Fruit fly (Drosophila melanogaster) whole organism, prepupa: ENCODE results near the gene CG14042.
A peak's percentile ranks its signal among the peaks of the same experiment; 100 is the strongest.

Experiments
- Blimp-1 ChIP-seq: fragments of 200-800 bp; sonication (Bioruptor generic); optimal IDR thresholded peaks from 3 replicates; lab custom pipeline; 2017; ENCODE audit warnings: missing biosample characterization, missing genetic modification characterization, mild to moderate bottlenecking, moderate library complexity, missing genetic modification reagents
- CG11294 ChIP-seq: fragments of 200-800 bp; sonication (Bioruptor generic); IDR thresholded peaks from 2 replicates; pipeline ENCODE4 v1.3.6; 2022; ENCODE audit warnings: missing biosample characterization, missing genetic modification characterization
- CG11762 ChIP-seq: fragments of 200-800 bp; sonication (Bioruptor generic); optimal IDR thresholded peaks from 3 replicates; lab custom pipeline; 2016; ENCODE audit warnings: missing biosample characterization, missing genetic modification characterization; ENCODE audit not compliant: insufficient read depth
- CG11902 ChIP-seq: fragments of 200-800 bp; sonication (Bioruptor generic); optimal IDR thresholded peaks from 3 replicates; lab custom pipeline; 2016; ENCODE audit warnings: missing biosample characterization, missing genetic modification characterization
- CG15336 ChIP-seq: fragments of 200-800 bp; sonication (Bioruptor generic); IDR thresholded peaks from 2 replicates; pipeline ENCODE4 v1.3.6; 2022; ENCODE audit warnings: missing biosample characterization, missing genetic modification characterization
- CG16779 ChIP-seq: fragments of 200-800 bp; sonication (Bioruptor generic); optimal IDR thresholded peaks from 3 replicates; lab custom pipeline; 2017; ENCODE audit warnings: missing biosample characterization, mild to moderate bottlenecking, missing genetic modification characterization
- CG3032 ChIP-seq: fragments of 200-800 bp; optimal IDR thresholded peaks from 2 replicates; lab custom pipeline; 2019; ENCODE audit warnings: missing biosample characterization, mild to moderate bottlenecking, missing genetic modification characterization, moderate library complexity
- CG31627 ChIP-seq: fragments of 200-800 bp; sonication (Bioruptor generic); optimal IDR thresholded peaks from 3 replicates; lab custom pipeline; 2016; ENCODE audit warnings: missing biosample characterization, missing genetic modification characterization
- CG32006 ChIP-seq: fragments of 200-800 bp; sonication (Bioruptor generic); optimal IDR thresholded peaks from 3 replicates; lab custom pipeline; 2017; ENCODE audit warnings: missing biosample characterization, mild to moderate bottlenecking, missing genetic modification characterization
- CG34406 ChIP-seq: fragments of 200-800 bp; sonication (Bioruptor generic); optimal IDR thresholded peaks from 3 replicates; lab custom pipeline; 2016; ENCODE audit warnings: missing biosample characterization, missing genetic modification characterization
- CG3919 ChIP-seq: fragments of 200-800 bp; sonication (Bioruptor generic); optimal IDR thresholded peaks from 3 replicates; lab custom pipeline; 2016; ENCODE audit warnings: missing biosample characterization, missing genetic modification characterization
- CG4318 ChIP-seq: fragments of 200-800 bp; sonication (Bioruptor generic); optimal IDR thresholded peaks from 3 replicates; lab custom pipeline; 2017; ENCODE audit warnings: missing biosample characterization, mild to moderate bottlenecking, missing genetic modification characterization
- CG6163 ChIP-seq: fragments of 200-800 bp; sonication (Bioruptor generic); IDR thresholded peaks from 3 replicates; pipeline ENCODE4 v1.3.6; 2022; ENCODE audit warnings: missing biosample characterization, missing genetic modification characterization
- CG6276 ChIP-seq: fragments of 200-800 bp; sonication (Bioruptor generic); optimal IDR thresholded peaks from 2 replicates; lab custom pipeline; 2017; ENCODE audit warnings: missing biosample characterization, mild to moderate bottlenecking, missing genetic modification characterization
- CG6792 ChIP-seq: fragments of 200-800 bp; sonication (Bioruptor generic); optimal IDR thresholded peaks from 3 replicates; lab custom pipeline; 2016; ENCODE audit warnings: missing biosample characterization, missing genetic modification characterization
- CG6808 ChIP-seq: fragments of 200-800 bp; sonication (Bioruptor generic); optimal IDR thresholded peaks from 3 replicates; lab custom pipeline; 2017; ENCODE audit warnings: missing biosample characterization, missing genetic modification characterization, mild to moderate bottlenecking, moderate library complexity, missing genetic modification reagents
- CG6854 ChIP-seq: fragments of 200-800 bp; sonication (Bioruptor generic); optimal IDR thresholded peaks from 2 replicates; lab custom pipeline; 2017; ENCODE audit warnings: missing biosample characterization, mild to moderate bottlenecking, missing genetic modification characterization
- CG8119 ChIP-seq: fragments of 200-800 bp; sonication (Bioruptor generic); IDR thresholded peaks from 3 replicates; pipeline ENCODE4 v1.3.6; 2022; ENCODE audit warnings: missing biosample characterization, missing genetic modification characterization
- CG8319 ChIP-seq: fragments of 200-800 bp; sonication (Bioruptor generic); optimal IDR thresholded peaks from 3 replicates; lab custom pipeline; 2016; ENCODE audit warnings: missing biosample characterization, missing genetic modification characterization
- CG8632 ChIP-seq: fragments of 200-800 bp; sonication (Bioruptor generic); optimal IDR thresholded peaks from 3 replicates; lab custom pipeline; 2016; ENCODE audit warnings: missing biosample characterization, missing genetic modification characterization
- CG9139 ChIP-seq: fragments of 200-800 bp; sonication (Bioruptor generic); optimal IDR thresholded peaks from 3 replicates; lab custom pipeline; 2017; ENCODE audit warnings: missing biosample characterization, mild to moderate bottlenecking, missing genetic modification characterization
- Eip75B ChIP-seq: fragments of 200-800 bp; sonication (Bioruptor generic); optimal IDR thresholded peaks from 3 replicates; lab custom pipeline; 2016; ENCODE audit warnings: missing biosample characterization, missing genetic modification characterization
- Eip78C ChIP-seq: fragments of 200-800 bp; sonication (Bioruptor generic); peaks from one replicate; lab custom pipeline; 2016; ENCODE audit warnings: missing biosample characterization, missing genetic modification characterization
- Eip93F ChIP-seq: fragments of 200-800 bp; sonication (Bioruptor generic); optimal IDR thresholded peaks from 2 replicates; lab custom pipeline; 2016; ENCODE audit warnings: missing biosample characterization, mild to moderate bottlenecking, missing genetic modification characterization
- Ets21C ChIP-seq: fragments of 200-800 bp; sonication (Bioruptor generic); optimal IDR thresholded peaks from 3 replicates; lab custom pipeline; 2016; ENCODE audit warnings: missing biosample characterization, missing genetic modification characterization
- Ets96B ChIP-seq: fragments of 200-800 bp; optimal IDR thresholded peaks from 2 replicates; lab custom pipeline; 2019; ENCODE audit warnings: missing biosample characterization, mild to moderate bottlenecking, missing genetic modification characterization, moderate library complexity
- Gug ChIP-seq: fragments of 200-800 bp; sonication (Bioruptor generic); IDR thresholded peaks from 2 replicates; pipeline ENCODE4 v1.3.6; 2022; ENCODE audit warnings: missing biosample characterization, missing genetic modification characterization
- Hr38 ChIP-seq: sonication (Bioruptor generic); optimal IDR thresholded peaks from 2 replicates; lab custom pipeline; 2016; ENCODE audit warnings: missing biosample characterization, missing genetic modification characterization
- Hr39 ChIP-seq: fragments of 200-800 bp; sonication (Bioruptor generic); optimal IDR thresholded peaks from 2 replicates; lab custom pipeline; 2016; ENCODE audit warnings: missing biosample characterization, missing genetic modification characterization
- Hr4 ChIP-seq: fragments of 200-800 bp; sonication (Bioruptor generic); optimal IDR thresholded peaks from 3 replicates; lab custom pipeline; 2016; ENCODE audit warnings: missing biosample characterization, missing genetic modification characterization
- Lpt ChIP-seq: fragments of 200-800 bp; sonication (Bioruptor generic); optimal IDR thresholded peaks from 3 replicates; lab custom pipeline; 2016; ENCODE audit warnings: missing biosample characterization, missing genetic modification characterization
- Met ChIP-seq: fragments of 200-800 bp; sonication (Bioruptor generic); optimal IDR thresholded peaks from 3 replicates; lab custom pipeline; 2016; ENCODE audit warnings: missing biosample characterization, missing genetic modification characterization
- OdsH ChIP-seq: fragments of 200-800 bp; sonication (Bioruptor generic); optimal IDR thresholded peaks from 3 replicates; lab custom pipeline; 2016; ENCODE audit warnings: missing biosample characterization, missing genetic modification characterization
- Smox ChIP-seq: fragments of 200-800 bp; sonication (Bioruptor generic); optimal IDR thresholded peaks from 3 replicates; lab custom pipeline; 2016; ENCODE audit warnings: missing biosample characterization, missing genetic modification characterization
- Sox14 ChIP-seq: fragments of 200-800 bp; sonication (Bioruptor generic); optimal IDR thresholded peaks from 3 replicates; lab custom pipeline; 2016; ENCODE audit warnings: missing biosample characterization, missing genetic modification characterization
- achi ChIP-seq: fragments of 200-800 bp; sonication (Bioruptor generic); optimal IDR thresholded peaks from 3 replicates; lab custom pipeline; 2016; ENCODE audit warnings: missing biosample characterization, missing genetic modification characterization
- acj6 ChIP-seq: fragments of 200-800 bp; sonication (Bioruptor generic); optimal IDR thresholded peaks from 3 replicates; lab custom pipeline; 2016; ENCODE audit warnings: missing biosample characterization, missing genetic modification characterization
- cyc ChIP-seq: fragments of 200-800 bp; sonication (Bioruptor generic); optimal IDR thresholded peaks from 3 replicates; lab custom pipeline; 2016; ENCODE audit warnings: missing biosample characterization, missing genetic modification characterization
- dac ChIP-seq: fragments of 200-800 bp; sonication (Bioruptor generic); optimal IDR thresholded peaks from 2 replicates; lab custom pipeline; 2017; ENCODE audit warnings: missing biosample characterization, mild to moderate bottlenecking, missing genetic modification characterization
- dsx ChIP-seq: fragments of 200-800 bp; optimal IDR thresholded peaks from 3 replicates; lab custom pipeline; 2019; ENCODE audit warnings: missing biosample characterization, mild to moderate bottlenecking, missing genetic modification characterization, moderate library complexity; ENCODE audit not compliant: poor library complexity, severe bottlenecking
- eg ChIP-seq: fragments of 200-800 bp; sonication (Bioruptor generic); IDR thresholded peaks from 3 replicates; pipeline ENCODE4 v1.3.6; 2022; ENCODE audit warnings: missing biosample characterization, missing genetic modification characterization
- fd59A ChIP-seq: fragments of 200-800 bp; sonication (Bioruptor generic); optimal IDR thresholded peaks from 2 replicates; lab custom pipeline; 2017; ENCODE audit warnings: missing biosample characterization, mild to moderate bottlenecking, missing genetic modification characterization, missing genetic modification reagents
- fkh ChIP-seq: fragments of 200-800 bp; sonication (Bioruptor generic); optimal IDR thresholded peaks from 3 replicates; lab custom pipeline; 2017; ENCODE audit warnings: missing biosample characterization, mild to moderate bottlenecking, missing genetic modification characterization, moderate library complexity
- net ChIP-seq: fragments of 200-800 bp; sonication (Bioruptor generic); optimal IDR thresholded peaks from 3 replicates; lab custom pipeline; 2016; ENCODE audit warnings: missing biosample characterization, missing genetic modification characterization
- salr ChIP-seq, 2 experiments: fragments of 200-800 bp; sonication (Bioruptor generic); optimal IDR thresholded peaks; 3 replicates each; lab custom pipeline; 2016 to 2018; ENCODE audit warnings: missing biosample characterization in 2 of 2, missing genetic modification characterization in 2 of 2, mild to moderate bottlenecking in 1 of 2
- spab ChIP-seq: fragments of 200-800 bp; sonication (Bioruptor generic); optimal IDR thresholded peaks from 2 replicates; lab custom pipeline; 2017; ENCODE audit warnings: missing biosample characterization, mild to moderate bottlenecking, missing genetic modification characterization, missing genetic modification reagents
- ss ChIP-seq, 2 experiments: fragments of 200-800 bp; sonication (Bioruptor generic); optimal IDR thresholded peaks; 2 replicates in 1 of 2; 3 replicates in 1 of 2; lab custom pipeline; 2017 to 2018; ENCODE audit warnings: mild to moderate bottlenecking in 2 of 2, missing biosample characterization in 2 of 2, missing genetic modification characterization in 2 of 2, moderate library complexity in 1 of 2
- svp ChIP-seq: fragments of 200-800 bp; sonication (Bioruptor generic); peaks from one replicate; lab custom pipeline; 2016; ENCODE audit warnings: missing biosample characterization, missing genetic modification characterization
- topi ChIP-seq: fragments of 200-800 bp; sonication (Bioruptor generic); optimal IDR thresholded peaks from 3 replicates; lab custom pipeline; 2016; ENCODE audit warnings: missing biosample characterization, missing genetic modification characterization
- vri ChIP-seq: fragments of 200-800 bp; sonication (Bioruptor generic); optimal IDR thresholded peaks from 3 replicates; lab custom pipeline; 2016; ENCODE audit warnings: missing biosample characterization, mild to moderate bottlenecking, missing genetic modification characterization

The CG14042 gene

dm6 chr2L:5004677-5005463 is 32.6 kb upstream of the CG14042 start:
- TF ChIP-seq ss (GFP tag; optimal IDR thresholded peaks at IDR 0.05; lab: Kevin White, UChicago) (peak; percentile 85 to 87), Hr38 (GFP tag; lab: Kevin White, UChicago) (peak; percentile 19), Lpt (GFP tag; lab: Kevin White, UChicago) (peak; percentile 69), dac (GFP tag; lab: Kevin White, UChicago) (peak; percentile 60), CG8319 (peak; percentile 86), Sox14 (GFP tag; lab: Kevin White, UChicago) (peak; percentile 91), CG4318 (GFP tag; lab: Kevin White, UChicago) (no peak), CG11762 (peak; percentile 83), OdsH (peak; percentile 90), cyc (GFP tag; lab: Kevin White, UChicago) (peak; percentile 88), CG6792 (GFP tag; lab: Kevin White, UChicago) (peak; percentile 91), CG3032 (tag; lab: Kevin White, UChicago) (peak; percentile 88), CG6163 (GFP tag; lab: Robert Waterston, UW) (peak; percentile 95), net (peak; percentile 87), CG6854 (GFP tag; lab: Kevin White, UChicago) (peak; percentile 29), CG9139 (peak; percentile 76), Ets21C (GFP tag; lab: Kevin White, UChicago) (peak; percentile 82), Gug (GFP tag; lab: Robert Waterston, UW) (peak; percentile 86), CG11294 (GFP tag; lab: Robert Waterston, UW) (peak; percentile 89), vri (GFP tag; lab: Kevin White, UChicago) (peak; percentile 73), Eip75B (GFP tag; lab: Kevin White, UChicago) (peak; percentile 88), Eip93F (GFP tag; lab: Kevin White, UChicago) (peak; percentile 72), CG6276 (GFP tag; lab: Kevin White, UChicago) (peak; percentile 74), eg (GFP tag; lab: Robert Waterston, UW) (peak; percentile 89), CG3919 (GFP tag; lab: Kevin White, UChicago) (peak; percentile 91), Hr39 (GFP tag; lab: Kevin White, UChicago) (peak; percentile 91), salr (GFP tag; optimal IDR thresholded peaks at IDR 0.05; lab: Kevin White, UChicago) (peak; percentile 80 to 82), svp (GFP tag; lab: Kevin White, UChicago) (peak; percentile 94), topi (GFP tag; lab: Kevin White, UChicago) (peak; percentile 88), spab (GFP tag; lab: Kevin White, UChicago) (peak; percentile 82), acj6 (peak; percentile 88), CG31627 (peak; percentile 90), Met (peak; percentile 87), Blimp-1 (GFP tag; lab: Kevin White, UChicago) (peak; percentile 47), CG6808 (peak; percentile 82), Smox (peak; percentile 84), CG32006 (GFP tag; lab: Kevin White, UChicago) (peak; percentile 88), CG34406 (GFP tag; lab: Kevin White, UChicago) (peak; percentile 80), CG8119 (GFP tag; lab: Robert Waterston, UW) (peak; percentile 88), CG11902 (GFP tag; lab: Kevin White, UChicago) (peak; percentile 76), Ets96B (tag; lab: Kevin White, UChicago) (peak; percentile 90), CG15336 (GFP tag; lab: Robert Waterston, UW) (peak; percentile 88), dsx (GFP tag; lab: Kevin White, UChicago) (peak; percentile 88), Eip78C (GFP tag; lab: Kevin White, UChicago) (peak; percentile 96), fkh (GFP tag; lab: Kevin White, UChicago) (peak; percentile 58), Hr4 (GFP tag; lab: Kevin White, UChicago) (peak; percentile 91), CG16779 (peak; percentile 80), fd59A (GFP tag; lab: Kevin White, UChicago) (peak; percentile 81), achi (GFP tag; lab: Kevin White, UChicago) (peak; percentile 91), CG8632 (GFP tag; lab: Kevin White, UChicago) (peak; percentile 81)
